Worm (Caenorhabditis elegans) whole organism, dauer: Measurements from ENCODE around the gene ftt-2.

Source experiments
- unc-62 ChIP-seq: sonication (generic microtip); optimal IDR thresholded peaks from 2 replicates; lab custom pipeline; 2017; ENCODE audit warnings: missing biosample characterization, missing genetic modification reagents, missing genetic modification characterization

The ftt-2 gene

ce11 chrX:11572205-11572604, 33.0 kb downstream of the ftt-2 start, which contains the start of gene frm-3:
TSS of gene frm-3 (plus strand) at chrX:11572505.
- no peak for TF ChIP-seq unc-62 (GFP tag; lab: Kevin White, UChicago)

DNA sequence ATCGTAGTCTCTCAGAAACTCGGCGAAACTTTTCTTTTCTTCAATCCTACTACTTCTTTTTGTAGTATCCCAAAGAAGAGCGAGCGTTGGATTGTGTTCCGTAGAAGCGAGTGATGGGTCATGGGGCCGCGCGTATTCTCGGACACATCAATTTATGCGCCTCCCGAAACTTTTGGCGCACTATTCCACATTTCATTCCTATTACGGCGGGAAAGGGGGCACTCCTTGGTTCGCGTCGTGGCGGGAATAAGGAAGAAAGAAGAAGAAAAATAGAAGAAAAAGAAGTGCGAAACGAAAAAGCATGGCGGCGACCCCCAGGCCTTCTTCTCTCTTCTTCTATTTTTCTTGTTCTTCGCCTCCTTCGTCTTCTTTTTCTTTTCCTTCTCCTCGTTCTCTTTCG, 33.5 kb downstream of the ftt-2 start:
- no peak for TF ChIP-seq unc-62 (GFP tag; lab: Kevin White, UChicago)

DNA sequence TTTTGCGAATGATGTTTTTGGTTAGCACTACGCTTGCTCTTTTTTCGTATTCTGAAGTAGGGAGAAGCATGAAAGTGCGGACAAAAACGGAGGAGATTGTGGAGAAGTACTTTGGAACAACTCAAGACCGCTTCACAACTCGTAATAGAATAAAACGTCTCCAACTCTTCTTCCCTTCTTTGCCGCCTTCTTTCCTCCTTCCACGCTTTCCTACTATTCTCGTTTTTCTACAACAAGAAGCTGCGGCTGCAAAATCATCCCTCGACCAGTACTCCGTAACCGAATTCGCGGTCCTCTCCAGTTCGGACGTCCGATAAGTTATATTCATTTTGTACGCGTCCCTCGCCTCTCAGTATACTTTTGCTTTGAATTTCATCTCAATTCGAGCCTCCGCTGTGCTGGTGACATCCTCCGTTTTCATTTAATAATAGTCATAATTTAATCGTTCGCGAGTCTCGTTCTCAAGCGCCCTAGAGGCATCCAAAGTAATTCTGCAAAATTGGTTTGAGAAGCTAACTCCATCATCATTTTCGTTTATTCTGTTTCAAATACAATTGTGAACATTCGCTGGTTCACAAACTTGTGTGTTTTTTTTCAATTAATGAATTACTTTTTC, 35.4 kb downstream of the ftt-2 start:
- TF ChIP-seq unc-62 (GFP tag; lab: Kevin White, UChicago), result no peak

DNA sequence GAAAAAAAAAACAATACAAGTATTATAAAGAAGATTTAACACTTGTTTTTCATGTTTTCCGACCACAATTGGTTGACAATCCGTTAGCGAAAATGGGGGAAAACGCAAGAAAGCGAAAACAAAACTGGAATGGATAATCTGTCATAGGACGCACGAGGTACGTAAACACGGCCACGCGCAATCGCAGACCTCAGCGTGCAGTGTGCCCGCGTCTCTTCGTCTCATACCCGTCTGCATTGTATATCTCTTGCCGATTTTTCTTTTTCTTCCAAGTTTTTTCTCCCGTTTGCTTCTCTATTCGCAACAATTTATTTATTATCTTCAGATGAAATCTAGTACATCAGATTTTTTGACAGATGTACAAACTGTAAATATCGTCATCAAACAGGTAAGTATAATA, 41.6 kb downstream of the ftt-2 start, which contains the start of gene trpp-9:
Gene trpp-9, plus strand, starts transcription at position 261 of the 400 bp plus-strand sequence.
- no peak for TF ChIP-seq unc-62 (GFP tag; lab: Kevin White, UChicago)

DNA sequence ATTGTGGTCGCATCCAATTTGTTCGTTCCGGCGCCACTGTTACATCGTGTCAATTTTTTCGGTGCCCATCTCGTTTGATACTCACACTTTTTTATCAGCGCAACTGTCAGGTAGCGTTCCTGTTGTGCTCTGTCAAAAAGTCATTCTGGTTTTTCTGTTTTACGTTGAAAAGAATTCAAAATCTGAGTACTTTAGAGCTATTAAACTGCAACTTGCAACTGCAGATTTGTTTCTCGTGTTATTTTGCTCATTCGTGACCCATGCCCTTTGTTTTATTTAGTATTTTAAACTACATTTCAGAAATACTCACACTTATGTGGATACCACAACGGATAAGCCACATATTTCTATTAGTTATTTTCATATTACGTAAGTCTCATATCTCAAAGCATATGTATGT, 44.6 kb downstream of the ftt-2 start, which contains the start of gene lev-8:
Gene lev-8, plus strand, starts transcription at position 301 of the 400 bp plus-strand sequence.
- no peak for TF ChIP-seq unc-62 (GFP tag; lab: Kevin White, UChicago)

DNA sequence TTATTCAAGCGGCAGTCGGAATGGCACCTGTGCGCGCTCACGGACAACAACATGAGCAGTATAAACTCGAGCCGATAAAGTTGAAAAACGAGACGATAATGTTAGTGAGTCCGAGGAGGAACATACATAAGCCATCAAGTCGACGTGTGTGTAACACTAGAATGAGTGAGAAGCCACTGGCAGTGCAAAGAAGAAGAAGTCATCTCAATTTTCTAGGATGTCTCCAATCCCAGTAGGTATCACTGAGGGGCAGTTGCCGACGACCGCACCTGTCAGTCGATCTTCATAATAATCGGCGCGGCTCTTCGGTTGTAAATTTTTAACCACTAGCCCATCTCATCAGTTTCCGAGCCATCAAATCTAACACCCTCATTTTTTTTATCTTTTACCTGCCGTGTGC, 45.1 kb downstream of the ftt-2 start:
- no peak for TF ChIP-seq unc-62 (GFP tag; lab: Kevin White, UChicago)

DNA sequence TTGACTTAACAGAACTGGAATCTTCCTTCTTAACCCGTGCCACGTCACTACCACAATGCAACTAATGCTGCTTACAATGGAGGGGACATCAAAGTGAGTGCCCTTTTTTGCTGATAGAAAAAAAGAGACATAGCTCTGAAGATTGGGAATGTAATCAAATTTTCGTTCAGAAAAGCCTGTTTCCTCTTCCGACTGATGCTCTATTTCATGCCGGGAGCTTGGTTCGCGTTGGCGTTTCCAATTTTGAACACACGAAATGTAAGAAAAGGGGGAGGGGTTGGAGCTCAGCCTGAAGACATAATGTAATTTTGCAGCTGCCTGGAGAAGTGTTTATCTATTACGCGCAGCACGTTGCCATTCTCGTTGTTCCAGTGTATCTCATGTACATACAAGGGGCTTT, 47.1 kb downstream of the ftt-2 start:
- no peak for TF ChIP-seq unc-62 (GFP tag; lab: Kevin White, UChicago)

- no peak for TF ChIP-seq unc-62 (GFP tag; lab: Kevin White, UChicago)
Observed at ce11 chrX:11556194-11556739, 49.0 kb downstream of the ftt-2 start, which contains the start of gene C35C5.10. TSS of gene C35C5.10 (plus strand) at chrX:11556244.

- no peak for TF ChIP-seq unc-62 (GFP tag; lab: Kevin White, UChicago)
Observed at ce11 chrX:11555527-11556137, 49.6 kb downstream of the ftt-2 start.

ce11 chrX:11555046-11555445, 50.2 kb downstream of the ftt-2 start:
- TF ChIP-seq unc-62 (GFP tag; lab: Kevin White, UChicago), result no peak

- TF ChIP-seq unc-62 (GFP tag; lab: Kevin White, UChicago), result no peak
Observed at ce11 chrX:11554522-11554921, 50.7 kb downstream of the ftt-2 start.
